Fruit fly (Drosophila melanogaster) whole organism, embryonic: ENCODE results near the gene CG1640.
A peak's percentile ranks its signal among the peaks of the same experiment; 100 is the strongest.

Experiments
- Asciz ChIP-seq: fragments of 200-800 bp; sonication (Bioruptor generic); optimal IDR thresholded peaks from 2 replicates; lab custom pipeline; 2017; ENCODE audit warnings: missing biosample characterization, mild to moderate bottlenecking, missing genetic modification characterization, missing genetic modification reagents
- Bteb2 ChIP-seq: fragments of 200-800 bp; sonication (Bioruptor generic); optimal IDR thresholded peaks from 2 replicates; lab custom pipeline; 2016; ENCODE audit warnings: missing biosample characterization, missing genetic modification characterization
- CG1024 ChIP-seq: fragments of 200-800 bp; sonication (Bioruptor generic); IDR thresholded peaks from 2 replicates; pipeline ENCODE4 v1.3.6; 2022; ENCODE audit warnings: missing biosample characterization, missing genetic modification characterization
- CG10543 ChIP-seq: fragments of 200-800 bp; sonication (Bioruptor generic); optimal IDR thresholded peaks from 3 replicates; lab custom pipeline; 2017; ENCODE audit warnings: missing biosample characterization, mild to moderate bottlenecking, missing genetic modification characterization, moderate library complexity
- CG13424 ChIP-seq: fragments of 200-800 bp; sonication (Bioruptor generic); optimal IDR thresholded peaks from 2 replicates; lab custom pipeline; 2019; ENCODE audit warnings: missing biosample characterization, mild to moderate bottlenecking, missing genetic modification characterization, moderate library complexity
- CG15073 ChIP-seq: fragments of 200-800 bp; sonication (Bioruptor generic); optimal IDR thresholded peaks from 2 replicates; lab custom pipeline; 2016; ENCODE audit warnings: missing biosample characterization, missing genetic modification characterization
- CG16813 ChIP-seq: fragments of 200-800 bp; sonication (Bioruptor generic); IDR thresholded peaks from 3 replicates; pipeline ENCODE4 v1.3.6; 2022; ENCODE audit warnings: missing biosample characterization, missing genetic modification characterization; ENCODE audit not compliant: partially characterized antibody
- CG17802 ChIP-seq: fragments of 200-800 bp; sonication (Bioruptor generic); optimal IDR thresholded peaks from 2 replicates; lab custom pipeline; 2018; ENCODE audit warnings: missing biosample characterization, mild to moderate bottlenecking, missing genetic modification characterization, moderate library complexity
- CG2120 ChIP-seq: fragments of 200-800 bp; sonication (Bioruptor generic); optimal IDR thresholded peaks from 3 replicates; lab custom pipeline; 2016; ENCODE audit warnings: missing biosample characterization, missing genetic modification characterization
- CG2199 ChIP-seq: fragments of 200-800 bp; sonication (Bioruptor generic); IDR thresholded peaks from 3 replicates; pipeline ENCODE4 v1.3.6; 2022; ENCODE audit warnings: missing biosample characterization, missing genetic modification characterization
- CG30431 ChIP-seq: fragments of 200-800 bp; sonication (Bioruptor generic); optimal IDR thresholded peaks from 2 replicates; lab custom pipeline; 2017; ENCODE audit warnings: missing biosample characterization, missing genetic modification characterization
- CG31365 ChIP-seq: fragments of 200-800 bp; sonication (Bioruptor generic); optimal IDR thresholded peaks from 2 replicates; lab custom pipeline; 2018; ENCODE audit warnings: missing biosample characterization, mild to moderate bottlenecking, missing genetic modification characterization
- CG32532 ChIP-seq: fragments of 200-800 bp; sonication (Bioruptor generic); IDR thresholded peaks from 2 replicates; pipeline ENCODE4 v1.3.6; 2022; ENCODE audit warnings: missing biosample characterization, missing genetic modification characterization
- CG32772 ChIP-seq: fragments of 200-800 bp; sonication (Bioruptor generic); IDR thresholded peaks from 2 replicates; pipeline ENCODE4 v1.3.6; 2022; ENCODE audit warnings: missing biosample characterization, missing genetic modification characterization
- CG3838 ChIP-seq: fragments of 200-800 bp; sonication (Bioruptor generic); optimal IDR thresholded peaks from 3 replicates; lab custom pipeline; 2016; ENCODE audit warnings: missing biosample characterization, missing genetic modification characterization
- CG4404 ChIP-seq: fragments of 200-800 bp; sonication (Bioruptor generic); IDR thresholded peaks from 2 replicates; pipeline ENCODE4 v1.3.6; 2022; ENCODE audit warnings: missing biosample characterization, missing genetic modification characterization
- CG8765 ChIP-seq: fragments of 200-800 bp; sonication (Bioruptor generic); IDR thresholded peaks from 2 replicates; pipeline ENCODE4 v1.3.6; 2022; ENCODE audit warnings: missing biosample characterization, missing genetic modification characterization
- CTCF ChIP-seq: fragments of 200-800 bp; sonication (Bioruptor generic); optimal IDR thresholded peaks from 2 replicates; lab custom pipeline; 2017; ENCODE audit warnings: missing biosample characterization, mild to moderate bottlenecking, missing genetic modification characterization, moderate library complexity
- CkIIα-i1 ChIP-seq: fragments of 200-800 bp; sonication (Bioruptor generic); IDR thresholded peaks from 2 replicates; pipeline ENCODE4 v1.3.6; 2022; ENCODE audit warnings: missing biosample characterization, missing genetic modification characterization
- CoRest ChIP-seq: fragments of 200-800 bp; sonication (Bioruptor generic); optimal IDR thresholded peaks from 3 replicates; lab custom pipeline; 2018; ENCODE audit warnings: missing biosample characterization, mild to moderate bottlenecking, missing genetic modification characterization, moderate library complexity
- Dp ChIP-seq: fragments of 200-800 bp; sonication (Bioruptor generic); optimal IDR thresholded peaks from 2 replicates; lab custom pipeline; 2018; ENCODE audit warnings: missing biosample characterization, mild to moderate bottlenecking, missing genetic modification characterization, moderate library complexity
- Drgx ChIP-seq: fragments of 200-800 bp; sonication (Bioruptor generic); IDR thresholded peaks from 2 replicates; pipeline ENCODE4 v1.3.6; 2022; ENCODE audit warnings: missing biosample characterization, missing genetic modification characterization
- HHEX ChIP-seq: fragments of 200-800 bp; sonication (Bioruptor generic); optimal IDR thresholded peaks from 3 replicates; lab custom pipeline; 2017; ENCODE audit warnings: missing biosample characterization, mild to moderate bottlenecking, missing genetic modification characterization, missing genetic modification reagents
- HLH54F ChIP-seq: fragments of 200-800 bp; sonication (Bioruptor generic); optimal IDR thresholded peaks from 3 replicates; lab custom pipeline; 2016; ENCODE audit warnings: missing biosample characterization, missing genetic modification characterization
- HLHmδ ChIP-seq: fragments of 200-800 bp; sonication (Bioruptor generic); optimal IDR thresholded peaks from 2 replicates; lab custom pipeline; 2018; ENCODE audit warnings: missing biosample characterization, mild to moderate bottlenecking, missing genetic modification characterization, moderate library complexity
- Mad ChIP-seq: fragments of 200-800 bp; sonication (Bioruptor generic); optimal IDR thresholded peaks from 2 replicates; lab custom pipeline; 2016; ENCODE audit warnings: missing biosample characterization, missing genetic modification characterization
- Mes4 ChIP-seq: fragments of 200-800 bp; sonication (Bioruptor generic); optimal IDR thresholded peaks from 2 replicates; lab custom pipeline; 2016; ENCODE audit warnings: missing biosample characterization, missing genetic modification characterization
- NC2α ChIP-seq: fragments of 200-800 bp; sonication (Bioruptor generic); optimal IDR thresholded peaks from 2 replicates; lab custom pipeline; 2016; ENCODE audit warnings: missing biosample characterization, missing genetic modification characterization
- Neu2 ChIP-seq: fragments of 200-800 bp; sonication (Bioruptor generic); optimal IDR thresholded peaks from 3 replicates; lab custom pipeline; 2016; ENCODE audit warnings: missing biosample characterization, missing genetic modification characterization, borderline replicate concordance
- Oaz ChIP-seq: fragments of 200-800 bp; sonication (Bioruptor generic); IDR thresholded peaks from 2 replicates; pipeline ENCODE4 v1.3.6; 2022; ENCODE audit warnings: missing biosample characterization, missing genetic modification characterization
- Side ChIP-seq: fragments of 200-800 bp; sonication (Bioruptor generic); optimal IDR thresholded peaks from 2 replicates; lab custom pipeline; 2016; ENCODE audit warnings: missing biosample characterization, missing genetic modification characterization
- Xrp1 ChIP-seq: fragments of 200-800 bp; sonication (Bioruptor generic); IDR thresholded peaks from 2 replicates; pipeline ENCODE4 v1.3.6; 2022; ENCODE audit warnings: missing biosample characterization, missing genetic modification characterization
- ab ChIP-seq: fragments of 200-800 bp; sonication (Bioruptor generic); optimal IDR thresholded peaks from 2 replicates; lab custom pipeline; 2016; ENCODE audit warnings: missing biosample characterization, missing genetic modification characterization
- abd-A ChIP-seq: fragments of 200-800 bp; sonication (Bioruptor generic); optimal IDR thresholded peaks from 3 replicates; lab custom pipeline; 2019; ENCODE audit warnings: missing biosample characterization, mild to moderate bottlenecking, missing genetic modification characterization, moderate library complexity
- ap ChIP-seq: fragments of 200-800 bp; sonication (Bioruptor generic); IDR thresholded peaks from 2 replicates; pipeline ENCODE4 v1.3.6; 2022; ENCODE audit warnings: missing biosample characterization, missing genetic modification characterization
- cg ChIP-seq: fragments of 200-800 bp; sonication (Bioruptor generic); optimal IDR thresholded peaks from 3 replicates; lab custom pipeline; 2019; ENCODE audit warnings: missing biosample characterization, mild to moderate bottlenecking, missing genetic modification characterization, moderate library complexity
- dan ChIP-seq: fragments of 200-800 bp; sonication (Bioruptor generic); IDR thresholded peaks from 2 replicates; pipeline ENCODE4 v1.3.6; 2022; ENCODE audit warnings: missing biosample characterization, missing genetic modification characterization
- dmrt11E ChIP-seq: fragments of 200-800 bp; sonication (Bioruptor generic); optimal IDR thresholded peaks from 3 replicates; lab custom pipeline; 2018; ENCODE audit warnings: missing biosample characterization, mild to moderate bottlenecking, missing genetic modification characterization, moderate library complexity
- dmrt99B ChIP-seq: fragments of 200-800 bp; sonication (Bioruptor generic); optimal IDR thresholded peaks from 2 replicates; lab custom pipeline; 2018; ENCODE audit warnings: missing biosample characterization, mild to moderate bottlenecking, missing genetic modification characterization, moderate library complexity
- emc ChIP-seq: fragments of 200-800 bp; sonication (Bioruptor generic); optimal IDR thresholded peaks from 2 replicates; lab custom pipeline; 2016; ENCODE audit warnings: missing biosample characterization, missing genetic modification characterization
- gcm ChIP-seq: fragments of 200-800 bp; sonication (Bioruptor generic); optimal IDR thresholded peaks from 2 replicates; lab custom pipeline; 2019; ENCODE audit warnings: missing biosample characterization, mild to moderate bottlenecking, missing genetic modification characterization, moderate library complexity
- gro ChIP-seq: fragments of 200-800 bp; sonication (Bioruptor generic); optimal IDR thresholded peaks from 2 replicates; lab custom pipeline; 2016; ENCODE audit warnings: missing biosample characterization, missing genetic modification characterization
- ind ChIP-seq: fragments of 200-800 bp; sonication (Bioruptor generic); optimal IDR thresholded peaks from 3 replicates; lab custom pipeline; 2016; ENCODE audit warnings: missing biosample characterization, missing genetic modification characterization
- ken ChIP-seq: fragments of 200-800 bp; sonication (Bioruptor generic); IDR thresholded peaks from 3 replicates; pipeline ENCODE4 v1.3.6; 2022; ENCODE audit warnings: missing biosample characterization, missing genetic modification characterization
- lilli ChIP-seq: fragments of 200-800 bp; sonication (Bioruptor generic); optimal IDR thresholded peaks from 3 replicates; lab custom pipeline; 2016; ENCODE audit warnings: missing biosample characterization, missing genetic modification characterization
- onecut ChIP-seq: fragments of 200-800 bp; sonication (Bioruptor generic); IDR thresholded peaks from 2 replicates; pipeline ENCODE4 v1.3.6; 2022; ENCODE audit warnings: missing biosample characterization, missing genetic modification characterization
- ro ChIP-seq: fragments of 200-800 bp; sonication (Bioruptor generic); IDR thresholded peaks from 2 replicates; pipeline ENCODE4 v1.3.6; 2022; ENCODE audit warnings: missing biosample characterization, missing genetic modification characterization
- sc ChIP-seq, 3 experiments: fragments of >200 bp in 2 of 3; fragments of 200-800 bp in 1 of 3; sonication (Bioruptor generic) in 1 of 3; optimal IDR thresholded peaks; 2 replicates in 2 of 3; 3 replicates in 1 of 3; lab custom pipeline; 2017; ENCODE audit warnings: mild to moderate bottlenecking in 1 of 3, missing biosample characterization in 1 of 3, missing genetic modification characterization in 1 of 3, missing genetic modification reagents in 1 of 3
- tll ChIP-seq, 2 experiments: fragments of 200-800 bp in 1 of 2; fragments of >200 bp in 1 of 2; sonication (Bioruptor generic) in 1 of 2; optimal IDR thresholded peaks; 2 replicates each; lab custom pipeline; 2017 to 2019; ENCODE audit warnings: missing biosample characterization in 2 of 2, missing genetic modification characterization in 2 of 2, mild to moderate bottlenecking in 1 of 2, moderate library complexity in 1 of 2
- unc-4 ChIP-seq: fragments of 200-800 bp; sonication (Bioruptor generic); IDR thresholded peaks from 2 replicates; pipeline ENCODE4 v1.3.6; 2022; ENCODE audit warnings: missing biosample characterization, missing genetic modification characterization; ENCODE audit not compliant: partially characterized antibody

Gene CG1640

DNA sequence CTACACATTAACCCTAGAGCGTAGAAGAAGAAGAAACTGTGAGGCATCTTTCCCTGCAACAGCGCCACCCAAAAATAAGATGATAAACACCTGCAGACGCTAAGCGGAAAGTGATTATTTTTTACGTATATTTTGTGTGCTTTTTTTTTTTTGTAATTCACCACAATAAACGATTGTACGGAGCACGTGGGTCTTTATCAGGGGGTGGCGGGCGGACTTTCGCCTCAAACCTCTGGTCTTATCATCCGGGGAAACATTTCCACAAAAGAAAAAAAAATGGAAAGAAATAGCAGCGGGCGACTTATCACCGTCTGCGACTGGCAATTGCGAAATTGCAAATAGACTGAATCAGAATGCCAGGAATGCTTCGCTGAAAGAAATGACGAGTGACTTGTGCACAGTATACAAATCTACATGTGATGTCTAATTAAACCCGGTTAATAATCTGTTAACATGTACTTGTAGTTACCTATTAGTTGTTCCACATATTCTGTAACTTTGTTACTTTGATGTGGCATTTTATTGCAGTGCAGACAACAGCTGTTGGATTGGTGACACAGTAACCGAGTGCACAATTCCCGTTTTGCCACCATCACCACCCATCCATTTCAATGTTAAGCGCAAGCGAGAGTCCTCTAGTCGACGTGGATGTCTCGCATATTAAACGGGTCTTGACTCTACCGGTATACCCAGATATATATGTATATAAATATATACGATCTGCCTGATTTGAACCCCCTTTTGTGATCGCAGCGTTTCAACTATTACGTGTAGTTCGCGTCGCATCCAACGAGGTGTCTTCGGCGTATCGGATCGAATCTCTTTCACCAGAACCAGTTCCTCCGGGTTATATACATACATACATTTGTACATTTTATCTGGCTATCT is 38.3 kb upstream of the CG1640 start (continued):
- TF ChIP-seq CTCF (GFP tag; lab: Kevin White, UChicago) = no peak
- TF ChIP-seq cg (GFP tag; lab: Kevin White, UChicago) = no peak
- TF ChIP-seq Drgx (GFP tag; lab: Robert Waterston, UW) = peak; percentile 89
- no peak for TF ChIP-seq CG2199 (GFP tag; lab: Robert Waterston, UW)
- TF ChIP-seq HHEX = no peak
- no peak for TF ChIP-seq ab
- TF ChIP-seq gro (GFP tag; lab: Kevin White, UChicago) = no peak
- TF ChIP-seq dmrt11E (tag; lab: Kevin White, UChicago) = no peak
- TF ChIP-seq CG3838 (GFP tag; lab: Kevin White, UChicago) = no peak
- TF ChIP-seq CG15073 (GFP tag; lab: Kevin White, UChicago) = no peak
- peak; percentile 43 for TF ChIP-seq CG2120 (GFP tag; lab: Kevin White, UChicago)
- TF ChIP-seq abd-A (tag; lab: Kevin White, UChicago) = no peak
- no peak for TF ChIP-seq Oaz (GFP tag; lab: Robert Waterston, UW)
- TF ChIP-seq onecut (GFP tag; lab: Robert Waterston, UW) = no peak
- TF ChIP-seq Bteb2 (GFP tag; lab: Kevin White, UChicago) = no peak
- no peak for TF ChIP-seq ro
- TF ChIP-seq CkIIα-i1 (GFP tag; lab: Robert Waterston, UW) = no peak
- TF ChIP-seq CG4404 (GFP tag; lab: Robert Waterston, UW) = no peak
- no peak for TF ChIP-seq Mes4 (GFP tag; lab: Kevin White, UChicago)
- TF ChIP-seq CG31365 (tag; lab: Kevin White, UChicago) = no peak
- TF ChIP-seq CG10543 (GFP tag; lab: Kevin White, UChicago) = no peak
- TF ChIP-seq dmrt99B = peak; percentile 48
- TF ChIP-seq CG8765 = no peak
- TF ChIP-seq Asciz = peak; percentile 47
- TF ChIP-seq lilli (GFP tag; lab: Kevin White, UChicago) = peak; percentile 18
- TF ChIP-seq Xrp1 = peak; percentile 27; the same call in 1 of the 2 replicates
- TF ChIP-seq ap (GFP tag; lab: Robert Waterston, UW) = 0 out of 2 replicates have a peak, but pooled peaks have one; percentile 20
- no peak for TF ChIP-seq Dp
- TF ChIP-seq unc-4 (GFP tag; lab: Robert Waterston, UW) = no peak
- no peak for TF ChIP-seq HLHmδ
- TF ChIP-seq emc = no peak
- no peak for TF ChIP-seq sc (optimal IDR thresholded peaks at IDR 0.05; lab: Kevin White, UChicago)
- TF ChIP-seq sc (GFP tag; optimal IDR thresholded peaks at IDR 0.05; lab: Kevin White, UChicago) = no peak
- TF ChIP-seq HLH54F = no peak
- TF ChIP-seq CG16813 = no peak
- TF ChIP-seq dan (GFP tag; lab: Robert Waterston, UW) = no peak
- TF ChIP-seq CG32772 (GFP tag; lab: Robert Waterston, UW) = no peak
- no peak for TF ChIP-seq CG17802 (tag; lab: Kevin White, UChicago)
- no peak for TF ChIP-seq gcm (GFP tag; lab: Kevin White, UChicago)
- TF ChIP-seq Side (GFP tag; lab: Kevin White, UChicago) = no peak
- no peak for TF ChIP-seq CG13424
- no peak for TF ChIP-seq CG30431 (GFP tag; lab: Kevin White, UChicago)
- 0 out of 2 replicates have a peak, but pooled peaks have one; percentile 27 for TF ChIP-seq CG32532 (GFP tag; lab: Robert Waterston, UW)
- TF ChIP-seq Neu2 (GFP tag; lab: Kevin White, UChicago) = no peak
- no peak for TF ChIP-seq tll (GFP tag; optimal IDR thresholded peaks at IDR 0.05; lab: Kevin White, UChicago)
- peak; percentile 24 for TF ChIP-seq ind (GFP tag; lab: Kevin White, UChicago)
- no peak for TF ChIP-seq CoRest (tag; lab: Kevin White, UChicago)
- no peak for TF ChIP-seq CG1024 (GFP tag; lab: Robert Waterston, UW)
- no peak for TF ChIP-seq ken (GFP tag; lab: Robert Waterston, UW)
- TF ChIP-seq NC2α (GFP tag; lab: Kevin White, UChicago) = no peak
- TF ChIP-seq Mad (GFP tag; lab: Kevin White, UChicago) = no peak
